Fruit fly (Drosophila melanogaster) whole organism, prepupa: ENCODE results near the gene CG34308.

Experiments used
- CG16779 ChIP-seq: fragments of 200-800 bp; sonication (Bioruptor generic); optimal IDR thresholded peaks from 3 replicates; lab custom pipeline; 2017; ENCODE audit warnings: missing biosample characterization, mild to moderate bottlenecking, missing genetic modification characterization
- fd85E ChIP-seq: fragments of 200-800 bp; sonication (Bioruptor generic); optimal IDR thresholded peaks from 3 replicates; lab custom pipeline; 2016; ENCODE audit warnings: missing biosample characterization, missing genetic modification characterization

DNA sequence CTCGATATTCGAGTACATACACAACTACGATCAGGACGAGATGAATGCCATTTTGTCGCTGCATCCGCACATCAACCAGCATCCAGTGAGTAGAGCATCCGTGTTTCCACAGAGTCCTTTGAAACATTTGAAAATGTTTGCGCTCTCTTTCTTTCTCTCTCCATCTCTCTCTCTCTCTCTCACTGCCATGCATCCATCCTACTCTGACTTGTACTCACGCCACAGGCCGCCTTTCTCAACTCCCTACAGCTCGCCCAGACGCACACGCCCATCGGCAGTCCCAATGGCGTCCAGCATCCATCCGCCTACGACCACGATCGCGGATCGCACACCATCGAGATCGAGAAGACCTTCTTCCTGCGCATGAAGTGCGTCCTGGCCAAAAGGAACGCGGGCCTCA, 14.5 kb upstream of the CG34308 start:
- TF ChIP-seq CG16779 (tag; lab: Kevin White, UChicago) (no peak), fd85E (no peak)
